Worm (Caenorhabditis elegans) whole organism, L3 larva: ENCODE measurements around the gene str-64.

Experiments
- ama-1 ChIP-seq: fragments of 150-350 bp; optimal IDR thresholded peaks from 2 replicates; lab custom pipeline; 2018
- ceh-9 ChIP-seq: sonication (generic microtip); optimal IDR thresholded peaks from 2 replicates; lab custom pipeline; 2018; ENCODE audit warnings: missing biosample characterization, missing genetic modification characterization
- egl-27 ChIP-seq: sonication (generic microtip); optimal IDR thresholded peaks from 4 replicates; lab custom pipeline; 2017; ENCODE audit warnings: missing biosample characterization, missing genetic modification reagents, missing genetic modification characterization
- fos-1 ChIP-seq: fragments of 150-350 bp; optimal IDR thresholded peaks from 2 replicates; lab custom pipeline; 2014; ENCODE audit warnings: missing biosample characterization, missing genetic modification characterization
- lin-39 ChIP-seq: fragments of 150-350 bp; optimal IDR thresholded peaks from 2 replicates; lab custom pipeline; 2018; ENCODE audit warnings: missing biosample characterization, missing genetic modification reagents, missing genetic modification characterization
- mdl-1 ChIP-seq: fragments of 150-350 bp; optimal IDR thresholded peaks from 2 replicates; lab custom pipeline; 2014; ENCODE audit warnings: missing biosample characterization, missing genetic modification characterization
- nhr-12 ChIP-seq: fragments of 150-350 bp; optimal IDR thresholded peaks from 2 replicates; lab custom pipeline; 2014; ENCODE audit warnings: missing biosample characterization, missing genetic modification characterization
- nhr-237 ChIP-seq: fragments of 150-350 bp; optimal IDR thresholded peaks from 2 replicates; lab custom pipeline; 2014; ENCODE audit warnings: missing biosample characterization, missing genetic modification characterization
- nhr-43 ChIP-seq: sonication (generic microtip); optimal IDR thresholded peaks from 2 replicates; lab custom pipeline; 2016; ENCODE audit warnings: mild to moderate bottlenecking, missing genetic modification characterization, missing compliant biosample characterization; ENCODE audit not compliant: poor library complexity, severe bottlenecking
- nhr-76 ChIP-seq: fragments of 150-350 bp; sonication (generic microtip); optimal IDR thresholded peaks from 5 replicates; lab custom pipeline; 2014; ENCODE audit warnings: missing biosample characterization, missing genetic modification characterization
- unc-39 ChIP-seq: sonication (generic microtip); optimal IDR thresholded peaks from 4 replicates; lab custom pipeline; 2017; ENCODE audit warnings: missing biosample characterization, missing genetic modification characterization

- no peak for TF ChIP-seq nhr-12
- TF ChIP-seq lin-39 (tag; lab: Kevin White, UChicago) = no peak
- no peak for TF ChIP-seq ceh-9
- TF ChIP-seq unc-39 (tag; lab: Kevin White, UChicago) = no peak
- no peak for TF ChIP-seq egl-27 (tag; lab: Kevin White, UChicago)
- TF ChIP-seq mdl-1 (tag; lab: Kevin White, UChicago) = no peak
- no peak for TF ChIP-seq nhr-237
- no peak for TF ChIP-seq fos-1
- TF ChIP-seq ama-1 (lab: Kevin White, UChicago) = no peak
- no peak for TF ChIP-seq nhr-43
- no peak for TF ChIP-seq nhr-76 (tag; lab: Kevin White, UChicago)
Measured at ce11 chrV:3250153-3250552, 32.9 kb upstream of the str-64 start, which contains the start of gene T28A11.13.
